Fruit fly (Drosophila melanogaster) whole organism, embryonic: ENCODE measurements around the gene CG32488.

Source experiments
- Antp ChIP-seq: fragments of 200-800 bp; sonication (Bioruptor generic); optimal IDR thresholded peaks from 3 replicates; lab custom pipeline; 2016; ENCODE audit warnings: missing biosample characterization, missing genetic modification characterization
- Asciz ChIP-seq: fragments of 200-800 bp; sonication (Bioruptor generic); optimal IDR thresholded peaks from 2 replicates; lab custom pipeline; 2017; ENCODE audit warnings: missing biosample characterization, mild to moderate bottlenecking, missing genetic modification characterization, missing genetic modification reagents
- CG12071 ChIP-seq: fragments of 200-800 bp; sonication (Bioruptor generic); optimal IDR thresholded peaks from 3 replicates; lab custom pipeline; 2018; ENCODE audit warnings: missing biosample characterization, mild to moderate bottlenecking, missing genetic modification characterization
- CG12155 ChIP-seq: fragments of 200-800 bp; sonication (Bioruptor generic); optimal IDR thresholded peaks from 3 replicates; lab custom pipeline; 2016; ENCODE audit warnings: missing biosample characterization, missing genetic modification characterization
- CG12219 ChIP-seq: fragments of 200-800 bp; sonication (Bioruptor generic); optimal IDR thresholded peaks from 3 replicates; lab custom pipeline; 2018; ENCODE audit warnings: missing biosample characterization, mild to moderate bottlenecking, missing genetic modification characterization
- CG15269 ChIP-seq: fragments of 200-800 bp; sonication (Bioruptor generic); optimal IDR thresholded peaks from 2 replicates; lab custom pipeline; 2018; ENCODE audit warnings: missing biosample characterization, mild to moderate bottlenecking, missing genetic modification characterization, moderate library complexity
- CG1529 ChIP-seq: fragments of 200-800 bp; sonication (Bioruptor generic); optimal IDR thresholded peaks from 3 replicates; lab custom pipeline; 2018; ENCODE audit warnings: missing biosample characterization, missing genetic modification characterization
- CG15479 ChIP-seq: fragments of 200-800 bp; sonication (Bioruptor generic); optimal IDR thresholded peaks from 3 replicates; lab custom pipeline; 2019; ENCODE audit warnings: missing biosample characterization, mild to moderate bottlenecking, missing genetic modification characterization, moderate library complexity
- CG1647 ChIP-seq: fragments of 200-800 bp; sonication (Bioruptor generic); optimal IDR thresholded peaks from 3 replicates; lab custom pipeline; 2016; ENCODE audit warnings: missing biosample characterization, missing genetic modification characterization
- CG17186 ChIP-seq: fragments of 200-800 bp; sonication (Bioruptor generic); optimal IDR thresholded peaks from 3 replicates; lab custom pipeline; 2017; ENCODE audit warnings: missing biosample characterization, missing genetic modification reagents, missing genetic modification characterization
- CG1792 ChIP-seq: fragments of 200-800 bp; sonication (Bioruptor generic); optimal IDR thresholded peaks from 2 replicates; lab custom pipeline; 2016; ENCODE audit warnings: missing biosample characterization, missing genetic modification characterization
- CG18011 ChIP-seq: fragments of 200-800 bp; sonication (Bioruptor generic); optimal IDR thresholded peaks from 2 replicates; lab custom pipeline; 2017; ENCODE audit warnings: missing biosample characterization, missing genetic modification characterization, mild to moderate bottlenecking, moderate library complexity, missing genotype
- CG2712 ChIP-seq: fragments of 200-800 bp; optimal IDR thresholded peaks from 3 replicates; lab custom pipeline; 2019; ENCODE audit warnings: missing biosample characterization, mild to moderate bottlenecking, missing genetic modification characterization, moderate library complexity
- CG3995 ChIP-seq: fragments of 200-800 bp; sonication (Bioruptor generic); optimal IDR thresholded peaks from 3 replicates; lab custom pipeline; 2016; ENCODE audit warnings: missing biosample characterization, missing genetic modification characterization
- CG4282 ChIP-seq: fragments of 200-800 bp; sonication (Bioruptor generic); optimal IDR thresholded peaks from 2 replicates; lab custom pipeline; 2016; ENCODE audit warnings: missing biosample characterization, missing genetic modification characterization
- CG4328 ChIP-seq: fragments of 200-800 bp; sonication (Bioruptor generic); optimal IDR thresholded peaks from 3 replicates; lab custom pipeline; 2017; ENCODE audit warnings: missing biosample characterization, missing genetic modification reagents, missing genetic modification characterization
- CG6175 ChIP-seq: fragments of 200-800 bp; sonication (Bioruptor generic); IDR thresholded peaks from 3 replicates; pipeline ENCODE4 v1.3.6; 2022; ENCODE audit warnings: missing biosample characterization, missing genetic modification characterization
- CG6272 ChIP-seq: fragments of 200-800 bp; sonication (Bioruptor generic); IDR thresholded peaks from 2 replicates; pipeline ENCODE4 v1.3.6; 2022; ENCODE audit warnings: missing biosample characterization, missing genetic modification characterization
- CG7357 ChIP-seq: fragments of 200-800 bp; sonication (Bioruptor generic); IDR thresholded peaks from 3 replicates; pipeline ENCODE4 v1.3.6; 2022; ENCODE audit warnings: missing biosample characterization, missing genetic modification characterization
- CG7839 ChIP-seq: fragments of 200-800 bp; sonication (Bioruptor generic); optimal IDR thresholded peaks from 3 replicates; lab custom pipeline; 2018; ENCODE audit warnings: missing biosample characterization, mild to moderate bottlenecking, missing genetic modification characterization, moderate library complexity
- CG8281 ChIP-seq: fragments of 200-800 bp; sonication (Bioruptor generic); optimal IDR thresholded peaks from 2 replicates; lab custom pipeline; 2018; ENCODE audit warnings: missing biosample characterization, mild to moderate bottlenecking, missing genetic modification characterization, moderate library complexity
- CG9876 ChIP-seq: fragments of 200-800 bp; sonication (Bioruptor generic); optimal IDR thresholded peaks from 2 replicates; lab custom pipeline; 2016; ENCODE audit warnings: missing biosample characterization, missing genetic modification characterization
- Doc2 ChIP-seq: fragments of 200-800 bp; sonication (Bioruptor generic); IDR thresholded peaks from 2 replicates; pipeline ENCODE4 v1.3.6; 2022; ENCODE audit warnings: missing biosample characterization, missing genetic modification characterization
- Eip74EF ChIP-seq, 2 experiments: fragments of 200-800 bp in 1 of 2; fragments of >200 bp in 1 of 2; sonication (Bioruptor generic) in 1 of 2; optimal IDR thresholded peaks; 2 replicates each; lab custom pipeline; 2017 to 2019; ENCODE audit warnings: missing biosample characterization in 2 of 2, missing genetic modification characterization in 2 of 2, mild to moderate bottlenecking in 1 of 2, moderate library complexity in 1 of 2
- HLH3B ChIP-seq: fragments of 200-800 bp; sonication (Bioruptor generic); IDR thresholded peaks from 2 replicates; pipeline ENCODE4 v1.3.6; 2022; ENCODE audit warnings: missing biosample characterization, missing genetic modification characterization
- Hey ChIP-seq: fragments of 200-800 bp; sonication (Bioruptor generic); optimal IDR thresholded peaks from 3 replicates; lab custom pipeline; 2018; ENCODE audit warnings: missing biosample characterization, mild to moderate bottlenecking, missing genetic modification characterization
- Jarid2 ChIP-seq: fragments of 200-800 bp; sonication (Bioruptor generic); optimal IDR thresholded peaks from 3 replicates; lab custom pipeline; 2017; ENCODE audit warnings: mild to moderate bottlenecking, missing biosample characterization, missing genetic modification reagents, missing genetic modification characterization
- Kr ChIP-seq: fragments of 200-800 bp; sonication (Bioruptor generic); optimal IDR thresholded peaks from 2 replicates; lab custom pipeline; 2017; ENCODE audit warnings: missing biosample characterization, mild to moderate bottlenecking, missing genetic modification characterization
- Meics ChIP-seq: fragments of 200-800 bp; sonication (Bioruptor generic); optimal IDR thresholded peaks from 2 replicates; lab custom pipeline; 2017; ENCODE audit warnings: missing biosample characterization, mild to moderate bottlenecking, missing genetic modification characterization
- Myb ChIP-seq: fragments of 200-800 bp; sonication (Bioruptor generic); optimal IDR thresholded peaks from 2 replicates; lab custom pipeline; 2016; ENCODE audit warnings: missing biosample characterization, missing genetic modification characterization
- NC2α ChIP-seq: fragments of 200-800 bp; sonication (Bioruptor generic); optimal IDR thresholded peaks from 2 replicates; lab custom pipeline; 2016; ENCODE audit warnings: missing biosample characterization, missing genetic modification characterization
- Nf-YC ChIP-seq: fragments of 200-800 bp; optimal IDR thresholded peaks from 3 replicates; lab custom pipeline; 2019; ENCODE audit warnings: missing biosample characterization, mild to moderate bottlenecking, missing genetic modification characterization, moderate library complexity
- Spps ChIP-seq: fragments of 200-800 bp; sonication (Bioruptor generic); optimal IDR thresholded peaks from 2 replicates; lab custom pipeline; 2018; ENCODE audit warnings: missing biosample characterization, mild to moderate bottlenecking, missing genetic modification characterization
- ase ChIP-seq: fragments of 200-800 bp; sonication (Bioruptor generic); IDR thresholded peaks from 3 replicates; pipeline ENCODE4 v1.3.6; 2022; ENCODE audit warnings: missing biosample characterization, missing genetic modification characterization
- bsh ChIP-seq, 2 experiments: fragments of 200-800 bp; sonication (Bioruptor generic); optimal IDR thresholded peaks; 2 replicates each; lab custom pipeline; 2017 to 2018; ENCODE audit warnings: mild to moderate bottlenecking in 2 of 2, missing biosample characterization in 2 of 2, missing genetic modification characterization in 2 of 2, moderate library complexity in 1 of 2
- cad ChIP-seq: fragments of >200 bp; optimal IDR thresholded peaks from 2 replicates; lab custom pipeline; 2017; ENCODE audit warnings: missing biosample characterization, missing genetic modification characterization
- corto ChIP-seq: fragments of 200-800 bp; sonication (Bioruptor generic); optimal IDR thresholded peaks from 2 replicates; lab custom pipeline; 2016; ENCODE audit warnings: missing biosample characterization, mild to moderate bottlenecking, missing genetic modification characterization, moderate library complexity
- dati ChIP-seq: fragments of 200-800 bp; sonication (Bioruptor generic); IDR thresholded peaks from 2 replicates; pipeline ENCODE4 v1.3.6; 2022; ENCODE audit warnings: missing biosample characterization, missing genetic modification characterization
- ftz-f1 ChIP-seq: fragments of 200-800 bp; sonication (Bioruptor generic); optimal IDR thresholded peaks from 2 replicates; lab custom pipeline; 2016; ENCODE audit warnings: missing biosample characterization, missing genetic modification characterization
- gem ChIP-seq: fragments of 200-800 bp; sonication (Bioruptor generic); optimal IDR thresholded peaks from 2 replicates; lab custom pipeline; 2019; ENCODE audit warnings: missing biosample characterization, mild to moderate bottlenecking, missing genetic modification characterization, moderate library complexity
- gsb-n ChIP-seq: fragments of 200-800 bp; sonication (Bioruptor generic); optimal IDR thresholded peaks from 3 replicates; lab custom pipeline; 2018; ENCODE audit warnings: missing biosample characterization, mild to moderate bottlenecking, missing genetic modification characterization
- mam ChIP-seq: fragments of 200-800 bp; sonication (Bioruptor generic); optimal IDR thresholded peaks from 3 replicates; lab custom pipeline; 2016; ENCODE audit warnings: missing biosample characterization, missing genetic modification characterization
- rib ChIP-seq: fragments of 200-800 bp; sonication (Bioruptor generic); IDR thresholded peaks from 2 replicates; pipeline ENCODE4 v1.3.6; 2022; ENCODE audit warnings: missing biosample characterization, missing genetic modification characterization
- sisA ChIP-seq: fragments of 200-800 bp; sonication (Bioruptor generic); IDR thresholded peaks from 2 replicates; pipeline ENCODE4 v1.3.6; 2022; ENCODE audit warnings: missing biosample characterization, missing genetic modification characterization
- sr ChIP-seq: fragments of 200-800 bp; sonication (Bioruptor generic); IDR thresholded peaks from 3 replicates; pipeline ENCODE4 v1.3.6; 2022; ENCODE audit warnings: missing biosample characterization, missing genetic modification characterization
- sug ChIP-seq: fragments of 200-800 bp; optimal IDR thresholded peaks from 2 replicates; lab custom pipeline; 2019; ENCODE audit warnings: missing biosample characterization, mild to moderate bottlenecking, missing genetic modification characterization, moderate library complexity
- tgo ChIP-seq: fragments of 200-800 bp; sonication (Bioruptor generic); IDR thresholded peaks from 3 replicates; pipeline ENCODE4 v1.3.6; 2022; ENCODE audit warnings: missing biosample characterization, missing genetic modification characterization
- tup ChIP-seq: fragments of 200-800 bp; sonication (Bioruptor generic); optimal IDR thresholded peaks from 2 replicates; lab custom pipeline; 2016; ENCODE audit warnings: missing biosample characterization, mild to moderate bottlenecking, missing genetic modification characterization, moderate library complexity

CG32488 gene

DNA sequence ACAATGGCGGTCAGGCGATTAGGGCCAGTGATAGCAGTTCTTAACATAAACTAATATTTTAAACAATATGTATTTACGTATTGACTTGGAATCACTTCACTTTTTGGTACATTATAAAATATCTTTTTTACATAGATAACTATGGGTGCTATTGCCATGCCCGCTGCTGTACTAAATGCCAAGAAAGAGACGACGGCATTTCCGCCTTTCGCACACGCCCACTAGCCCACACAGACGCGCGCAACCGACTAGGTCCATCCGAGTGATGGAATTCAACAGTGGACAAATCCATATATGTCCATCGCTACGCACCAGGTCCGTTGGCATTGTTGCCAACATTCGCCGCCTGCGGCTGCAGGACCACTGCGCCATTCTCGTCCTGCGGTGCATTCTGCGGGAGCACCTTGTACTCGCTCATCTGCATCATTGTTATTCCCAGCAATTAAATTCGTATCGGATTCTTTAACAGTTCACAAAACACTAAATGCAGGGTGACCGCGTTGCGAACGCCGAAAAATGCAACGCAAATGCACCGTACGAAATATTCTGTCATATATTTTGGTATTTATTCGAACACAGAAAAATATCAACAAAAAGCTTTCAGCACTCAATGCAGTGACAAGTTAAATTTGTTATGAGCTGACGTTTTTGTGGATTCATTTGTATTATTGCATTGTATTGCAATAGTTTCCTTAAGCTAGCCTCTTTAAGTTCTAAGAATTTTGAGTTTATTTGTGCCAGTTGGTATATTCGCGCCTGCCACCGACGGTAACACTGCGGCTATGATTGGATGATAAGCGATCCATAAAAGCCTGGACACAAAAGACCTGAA, 30.7 kb upstream of the CG32488 start, which contains the start of the genes scramb2 and Sk2 (continued):
- TF ChIP-seq CG7357 (GFP tag; lab: Robert Waterston, UW): peak; percentile 86
- TF ChIP-seq Antp (GFP tag; lab: Kevin White, UChicago): peak; percentile 78
- peak; percentile 96 for TF ChIP-seq Meics (GFP tag; lab: Kevin White, UChicago)
- TF ChIP-seq sisA (GFP tag; lab: Robert Waterston, UW): peak; percentile 94
- TF ChIP-seq CG17186 (GFP tag; lab: Kevin White, UChicago): peak; percentile 50
- peak; percentile 42 for TF ChIP-seq corto (GFP tag; lab: Kevin White, UChicago)
- peak; percentile 55 for TF ChIP-seq CG9876 (GFP tag; lab: Kevin White, UChicago)
- peak; percentile 93 for TF ChIP-seq gsb-n (tag; lab: Kevin White, UChicago)
- TF ChIP-seq CG4282 (GFP tag; lab: Kevin White, UChicago): peak; percentile 20
- TF ChIP-seq dati (GFP tag; lab: Robert Waterston, UW): peak; percentile 88
- peak; percentile 94 for TF ChIP-seq tgo
- TF ChIP-seq HLH3B: peak; percentile 95
- TF ChIP-seq Asciz (GFP tag; lab: Kevin White, UChicago): peak; percentile 95
- peak; percentile 97 for TF ChIP-seq CG15269 (tag; lab: Kevin White, UChicago)
- no peak for TF ChIP-seq CG15479 (GFP tag; lab: Kevin White, UChicago)
- peak; percentile 84 for TF ChIP-seq CG8281 (tag; lab: Kevin White, UChicago)
- TF ChIP-seq Jarid2 (GFP tag; lab: Kevin White, UChicago): peak; percentile 85
- peak; percentile 81 for TF ChIP-seq NC2α (GFP tag; lab: Kevin White, UChicago)
- TF ChIP-seq ase (GFP tag; lab: Robert Waterston, UW): peak; percentile 95
- peak; percentile 91 for TF ChIP-seq Nf-YC (tag; lab: Kevin White, UChicago)
- peak; percentile 96 for TF ChIP-seq CG7839
- TF ChIP-seq rib: peak; percentile 89
- TF ChIP-seq Myb: peak; percentile 76
- peak; percentile 79 for TF ChIP-seq CG6272 (GFP tag; lab: Robert Waterston, UW)
- no peak for TF ChIP-seq Kr (GFP tag; lab: Kevin White, UChicago)
- peak; percentile 95 for TF ChIP-seq CG12071 (GFP tag; lab: Kevin White, UChicago)
- peak; percentile 81 for TF ChIP-seq Doc2 (GFP tag; lab: Robert Waterston, UW)
- peak; percentile 86 for TF ChIP-seq CG12155 (GFP tag; lab: Kevin White, UChicago)
- peak; percentile 93 for TF ChIP-seq CG1529
- peak; percentile 90 for TF ChIP-seq mam (GFP tag; lab: Kevin White, UChicago)
- peak; percentile 83 for TF ChIP-seq CG1647
- TF ChIP-seq Spps (tag; lab: Kevin White, UChicago): peak; percentile 89
- TF ChIP-seq CG3995: peak; percentile 70
- TF ChIP-seq tup: peak; percentile 81
- peak; percentile 94 to 96 for TF ChIP-seq bsh (GFP tag; optimal IDR thresholded peaks at IDR 0.05; lab: Kevin White, UChicago)
- TF ChIP-seq gem (tag; lab: Kevin White, UChicago): peak; percentile 96
- peak; percentile 81 for TF ChIP-seq CG1792 (GFP tag; lab: Kevin White, UChicago)
- peak; percentile 55 for TF ChIP-seq ftz-f1 (GFP tag; lab: Kevin White, UChicago)
- TF ChIP-seq sug (tag; lab: Kevin White, UChicago): peak; percentile 87
- peak; percentile 82 for TF ChIP-seq CG18011
- peak; percentile 96 for TF ChIP-seq sr
- peak; percentile 94 for TF ChIP-seq CG2712 (tag; lab: Kevin White, UChicago)
- no peak for TF ChIP-seq cad (GFP tag; lab: Kevin White, UChicago)
- peak; percentile 73 for TF ChIP-seq Hey (tag; lab: Kevin White, UChicago)
- TF ChIP-seq CG4328: peak; percentile 90
- peak in 1 of 2 experiments; percentile 98 for TF ChIP-seq Eip74EF (GFP tag; optimal IDR thresholded peaks at IDR 0.05; lab: Kevin White, UChicago)
- peak; percentile 95 for TF ChIP-seq CG12219 (GFP tag; lab: Kevin White, UChicago)
- TF ChIP-seq CG6175 (GFP tag; lab: Robert Waterston, UW): peak; percentile 91
